Worm (Caenorhabditis elegans): ENCODE data around the gene C04A11.2.
A peak's percentile ranks its signal among the peaks of the same experiment; 100 is the strongest.

The C04A11.2 gene

DNA sequence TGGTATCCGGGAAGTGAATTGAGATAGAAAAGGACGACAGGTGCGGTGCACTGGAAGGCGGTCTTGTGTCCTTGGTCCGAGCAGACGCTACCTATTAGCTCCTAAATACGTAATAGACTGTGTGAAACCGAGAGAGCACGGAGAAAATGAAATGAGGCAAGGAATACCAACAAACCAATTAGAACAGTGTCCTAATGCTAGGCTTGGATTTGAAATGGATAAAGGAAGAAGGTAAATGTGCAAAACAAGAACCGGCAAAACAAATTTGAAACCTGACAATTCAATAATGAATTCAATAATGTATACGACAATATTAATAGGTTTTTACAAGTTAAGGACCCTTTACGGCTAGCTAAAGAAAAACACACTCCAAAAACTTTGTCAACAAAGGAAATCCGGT lies at the start of gene C04A11.2:
C04A11.2 (minus strand) TSS at position 101 of the 400 bp plus-strand sequence.
- TF ChIP-seq lin-35 (GFP tag; optimal IDR thresholded peaks at IDR 0.05): no peak
- no peak for TF ChIP-seq athp-1 (tag; optimal IDR thresholded peaks at IDR 0.05)
- no peak for TF ChIP-seq xnd-1 (tag; optimal IDR thresholded peaks at IDR 0.05)
- TF ChIP-seq lsl-1 (GFP tag; optimal IDR thresholded peaks at IDR 0.05): no peak
- no peak for TF ChIP-seq efl-1 (GFP tag; optimal IDR thresholded peaks at IDR 0.05)
- TF ChIP-seq C06A6.2 (GFP tag; conservative IDR thresholded peaks at IDR 0.05): no peak
- TF ChIP-seq F49E8.2 (tag; optimal IDR thresholded peaks at IDR 0.05; ENCODE audit: insufficient read depth): no peak
- TF ChIP-seq F33H1.4 (GFP tag; IDR thresholded peaks at IDR 0.05): no peak
- TF ChIP-seq atf-7 (tag; optimal IDR thresholded peaks at IDR 0.05): no peak
- TF ChIP-seq snpc-3.4 (tag; optimal IDR thresholded peaks at IDR 0.05): no peak
- no peak for TF ChIP-seq T07F8.4 (tag; optimal IDR thresholded peaks at IDR 0.05)
- no peak for TF ChIP-seq repo-1 (tag; optimal IDR thresholded peaks at IDR 0.05)

ce11 chrX:13717053-13717671 lies 48.5 kb upstream of the C04A11.2 start, which contains the start of gene shc-3:
shc-3 (plus strand) TSS chrX:13717536.
- TF ChIP-seq rpc-1 (optimal IDR thresholded peaks at IDR 0.05) (peak; percentile 74), rpc-1 (tag; optimal IDR thresholded peaks at IDR 0.05) (peak; percentile 86), pbrm-1 (GFP tag; IDR thresholded peaks at IDR 0.05) (0 out of 2 replicates have a peak, but pooled peaks have one; percentile 9), tbp1 (GFP tag; optimal IDR thresholded peaks at IDR 0.05) (peak; percentile 92), snpc-1.1 (tag; optimal IDR thresholded peaks at IDR 0.05; ENCODE audit: insufficient read depth) (no peak), ceh-27 (GFP tag; optimal IDR thresholded peaks at IDR 0.05) (no peak), efl-1 (GFP tag; optimal IDR thresholded peaks at IDR 0.05) (no peak), snpc-4 (GFP tag; optimal IDR thresholded peaks at IDR 0.05) (no peak), snpc-4 (tag; optimal IDR thresholded peaks at IDR 0.05) (peak in 1 of 4 experiments; percentile 66), lin-26 (GFP tag; IDR thresholded peaks at IDR 0.05) (peak; percentile 73), snpc-3.4 (tag; optimal IDR thresholded peaks at IDR 0.05) (peak; percentile 49), nhr-80 (tag; optimal IDR thresholded peaks at IDR 0.05) (peak; percentile 4), C06A6.2 (GFP tag; conservative IDR thresholded peaks at IDR 0.05) (no peak), ztf-18 (tag; optimal IDR thresholded peaks at IDR 0.05) (peak; percentile 16), ZK185.1 (tag; optimal IDR thresholded peaks at IDR 0.05; ENCODE audit: poor library complexity, severe bottlenecking) (peak; percentile 33), F57A8.1 (GFP tag; optimal IDR thresholded peaks at IDR 0.05) (no peak), mxl-1 (tag; optimal IDR thresholded peaks at IDR 0.05) (no peak), D2030.7 (GFP tag; IDR thresholded peaks at IDR 0.05) (peak; percentile 54), die-1 (tag; optimal IDR thresholded peaks at IDR 0.05) (peak; percentile 41), ztf-25 (GFP tag; IDR thresholded peaks at IDR 0.05) (0 out of 2 replicates have a peak, but pooled peaks have one; percentile 31), B0261.1 (tag; optimal IDR thresholded peaks at IDR 0.05) (peak; percentile 69), egl-18 (GFP tag; IDR thresholded peaks at IDR 0.05) (no peak), Y95B8A.8 (GFP tag; IDR thresholded peaks at IDR 0.05) (no peak; the same call in 1 of the 2 replicates), C17E4.6 (GFP tag; IDR thresholded peaks at IDR 0.05) (no peak), akir-1 (GFP tag; optimal IDR thresholded peaks at IDR 0.05) (no peak)

- TF ChIP-seq die-1 (tag; optimal IDR thresholded peaks at IDR 0.05): peak; percentile 51
- TF ChIP-seq snpc-4 (GFP tag; optimal IDR thresholded peaks at IDR 0.05): no peak
- peak in 1 of 4 experiments; percentile 49 for TF ChIP-seq snpc-4 (tag; optimal IDR thresholded peaks at IDR 0.05)
- TF ChIP-seq ztf-18 (tag; optimal IDR thresholded peaks at IDR 0.05): peak; percentile 19
- no peak for TF ChIP-seq nfya-2 (GFP tag; IDR thresholded peaks at IDR 0.05)
- no peak for TF ChIP-seq hsf-1 (GFP tag; IDR thresholded peaks at IDR 0.05)
- TF ChIP-seq ama-1 (optimal IDR thresholded peaks at IDR 0.05): no peak
- TF ChIP-seq ama-1 (GFP tag; optimal IDR thresholded peaks at IDR 0.05): peak in 1 of 2 experiments; percentile 59
- TF ChIP-seq aptf-2 (GFP tag; conservative IDR thresholded peaks at IDR 0.05): 0 out of 2 replicates have a peak, but pooled peaks have one; percentile 9
- peak; percentile 30 for TF ChIP-seq ZK185.1 (tag; optimal IDR thresholded peaks at IDR 0.05; ENCODE audit: poor library complexity, severe bottlenecking)
- TF ChIP-seq dpl-1 (GFP tag; optimal IDR thresholded peaks at IDR 0.05): no peak
- TF ChIP-seq cebp-2 (GFP tag; IDR thresholded peaks at IDR 0.05): no peak
- no peak for TF ChIP-seq gei-17 (GFP tag; optimal IDR thresholded peaks at IDR 0.05)
- no peak for TF ChIP-seq tbx-9 (tag; optimal IDR thresholded peaks at IDR 0.05; ENCODE audit: borderline replicate concordance)
- peak; percentile 88 for TF ChIP-seq tbp1 (GFP tag; optimal IDR thresholded peaks at IDR 0.05)
- no peak for TF ChIP-seq sptf-2 (GFP tag; optimal IDR thresholded peaks at IDR 0.05)
- no peak for TF ChIP-seq ztf-28 (GFP tag; IDR thresholded peaks at IDR 0.05)
- peak; percentile 6 for TF ChIP-seq attf-5 (GFP tag; optimal IDR thresholded peaks at IDR 0.05)
- no peak for TF ChIP-seq akir-1 (GFP tag; optimal IDR thresholded peaks at IDR 0.05)
Observed at ce11 chrX:13716313-13716712, 47.7 kb upstream of the C04A11.2 start.
